Worm (Caenorhabditis elegans) whole organism, late embryonic: ENCODE measurements around the gene lpl-1.

ENCODE experiments used
- T23F11.4 ChIP-seq: fragments of 200-800 bp; sonication (Bioruptor generic); optimal IDR thresholded peaks from 2 replicates; lab custom pipeline; 2018; ENCODE audit warnings: mild to moderate bottlenecking, missing genetic modification characterization, missing compliant biosample characterization
- gmeb-2 ChIP-seq: sonication (generic microtip); optimal IDR thresholded peaks from 2 replicates; lab custom pipeline; 2016; ENCODE audit warnings: missing genetic modification characterization, inconsistent platforms, missing compliant biosample characterization
- npax-4 ChIP-seq: sonication (generic microtip); optimal IDR thresholded peaks from 2 replicates; lab custom pipeline; 2016; ENCODE audit warnings: missing genetic modification characterization, missing compliant biosample characterization
- pqm-1 ChIP-seq: sonication (generic microtip); optimal IDR thresholded peaks from 2 replicates; lab custom pipeline; 2016; ENCODE audit warnings: missing genetic modification characterization, missing compliant biosample characterization
- sox-4 ChIP-seq: sonication (generic microtip); optimal IDR thresholded peaks from 2 replicates; lab custom pipeline; 2017; ENCODE audit warnings: mild to moderate bottlenecking, missing genetic modification characterization, inconsistent platforms, missing compliant biosample characterization
- tbx-2 ChIP-seq: sonication (generic microtip); optimal IDR thresholded peaks from 2 replicates; lab custom pipeline; 2016; ENCODE audit warnings: missing genetic modification characterization, missing compliant biosample characterization
- unc-3 ChIP-seq, 2 experiments: fragments of 200-800 bp in 1 of 2; sonication (Bioruptor generic) in 1 of 2; sonication (generic microtip) in 1 of 2; conservative IDR thresholded peaks in 1 of 2; optimal IDR thresholded peaks in 1 of 2; 2 replicates each; pipeline versions ENCODE4 v1.3.6 to Lab custom; 2016 to 2022; ENCODE audit warnings: missing compliant biosample characterization in 2 of 2, missing genetic modification characterization in 2 of 2, missing genetic modification reagents in 1 of 2

DNA sequence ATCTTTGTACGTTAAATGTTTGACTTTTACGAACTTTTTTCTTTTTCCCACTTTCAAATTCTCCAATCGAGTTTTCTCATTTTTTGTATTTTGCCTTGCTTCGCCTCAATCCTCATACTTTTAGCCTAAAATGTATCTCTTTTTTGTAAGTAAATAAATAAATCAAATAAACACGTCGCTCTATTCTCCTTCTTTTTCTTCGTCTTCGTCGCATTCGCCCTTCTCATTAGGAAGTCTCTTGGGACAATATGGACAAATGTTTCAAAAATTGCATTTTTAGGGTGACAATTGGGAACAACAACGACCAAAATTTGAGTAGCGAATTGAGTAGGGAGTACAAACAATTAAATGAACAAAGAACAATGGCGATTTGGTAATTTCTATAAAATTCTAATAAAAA lies 1.8 kb downstream of the lpl-1 start:
- TF ChIP-seq sox-4 (tag; lab: Kevin White, UChicago) (no peak), unc-3 (GFP tag; conservative IDR thresholded peaks at IDR 0.05; lab: Robert Waterston, UW) (no peak), unc-3 (tag; optimal IDR thresholded peaks at IDR 0.05; lab: Kevin White, UChicago) (no peak), tbx-2 (tag; lab: Kevin White, UChicago) (no peak), T23F11.4 (GFP tag; lab: Kevin White, UChicago) (no peak), gmeb-2 (tag; lab: Kevin White, UChicago) (no peak), pqm-1 (tag; lab: Kevin White, UChicago) (no peak), npax-4 (tag; lab: Kevin White, UChicago) (no peak)
